Worm (Caenorhabditis elegans): Measurements from ENCODE around the gene sri-45.
"Not testable (repeated sequence)": the region's sequence is repeated elsewhere in the genome, so short reads cannot be mapped to it uniquely, and the experiment has no call there.

sri-45 gene

DNA sequence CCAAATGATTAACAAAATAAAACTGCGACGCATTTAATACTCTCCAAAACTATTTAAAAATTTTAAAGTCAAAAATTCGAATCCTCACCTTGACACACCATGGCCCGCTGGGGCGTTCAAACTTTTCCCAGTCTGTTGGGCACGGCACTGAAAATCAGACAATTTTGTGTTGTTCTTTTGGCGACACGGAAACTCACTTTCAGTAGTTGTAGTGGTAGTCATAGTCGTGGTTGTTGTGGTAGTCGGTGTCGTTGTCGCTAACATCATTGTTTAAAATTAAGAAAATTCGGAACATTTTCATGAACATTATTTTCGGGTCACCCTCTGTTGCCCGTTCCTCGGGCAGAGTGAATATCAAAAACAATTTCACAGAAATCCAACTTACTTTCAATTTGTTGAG, 49.2 kb downstream of the sri-45 start, which contains the start of gene clec-118:
clec-118 (minus strand) TSS at position 101 of the 400 bp plus-strand sequence.
- not testable (repeated sequence) for TF ChIP-seq ztf-11, tbx-2, egl-5 (tag; optimal IDR thresholded peaks at IDR 0.05)
